Worm (Caenorhabditis elegans): ENCODE measurements around the gene F36D4.4.

The F36D4.4 gene

DNA sequence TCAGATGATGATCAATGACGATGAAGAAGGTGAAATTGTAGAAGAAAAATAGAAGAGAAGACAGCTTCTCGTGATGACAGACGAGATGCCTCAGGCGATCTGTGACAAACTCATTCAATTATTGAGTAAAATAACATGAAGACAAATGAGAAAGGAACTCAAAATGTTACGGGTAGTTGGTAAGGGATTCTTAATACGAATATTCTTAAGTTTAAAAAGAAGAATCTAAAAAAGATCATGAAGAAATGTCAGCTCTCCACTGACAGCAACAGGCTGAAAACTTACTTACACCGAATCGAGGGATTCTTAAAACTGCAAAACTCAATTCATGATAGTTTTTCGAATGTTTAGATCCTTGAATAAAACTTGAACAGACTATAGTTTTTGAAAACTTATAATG, at the start of gene F36D4.4:
TSS of gene F36D4.4 (minus strand) at position 101 of the 400 bp plus-strand sequence.
- TF ChIP-seq fax-1 (tag; optimal IDR thresholded peaks at IDR 0.05) (no peak), unc-55 (GFP tag; optimal IDR thresholded peaks at IDR 0.05) (no peak), zip-5 (tag; optimal IDR thresholded peaks at IDR 0.05) (no peak), elt-2 (tag; optimal IDR thresholded peaks at IDR 0.05) (no peak)

DNA sequence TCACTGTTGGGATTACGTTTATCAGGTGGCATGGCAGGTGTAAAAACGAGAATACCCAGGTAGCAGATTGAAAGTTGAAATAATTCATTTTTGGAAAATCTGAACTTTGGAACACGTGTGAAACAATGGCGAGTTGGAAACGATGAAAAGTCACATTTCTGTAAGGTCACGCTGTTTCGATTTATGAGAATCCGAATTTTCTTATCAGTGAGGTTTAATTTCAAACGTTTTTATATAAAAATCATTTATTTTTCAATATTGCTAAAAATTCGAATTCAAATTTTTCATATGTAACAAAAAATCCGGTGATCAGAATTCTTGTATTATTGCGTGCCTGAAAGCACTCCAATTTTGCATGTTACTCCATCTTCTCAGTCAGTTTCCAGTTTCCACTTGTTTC, 48.2 kb upstream of the F36D4.4 start, which contains the start of gene F07D3.3:
TSS of gene F07D3.3 (minus strand) at position 101 of the 400 bp plus-strand sequence.
- TF ChIP-seq mec-3 (tag; optimal IDR thresholded peaks at IDR 0.05; ENCODE audit: borderline replicate concordance) (no peak), ceh-19 (GFP tag; optimal IDR thresholded peaks at IDR 0.05) (no peak), tbx-2 (tag; optimal IDR thresholded peaks at IDR 0.05) (no peak), ceh-31 (tag; optimal IDR thresholded peaks at IDR 0.05) (no peak), hlh-13 (GFP tag; optimal IDR thresholded peaks at IDR 0.05) (no peak), gmeb-2 (tag; optimal IDR thresholded peaks at IDR 0.05) (no peak), fax-1 (tag; optimal IDR thresholded peaks at IDR 0.05) (no peak), pax-1 (tag; optimal IDR thresholded peaks at IDR 0.05) (no peak), F13H6.1 (tag; optimal IDR thresholded peaks at IDR 0.05) (no peak)

DNA sequence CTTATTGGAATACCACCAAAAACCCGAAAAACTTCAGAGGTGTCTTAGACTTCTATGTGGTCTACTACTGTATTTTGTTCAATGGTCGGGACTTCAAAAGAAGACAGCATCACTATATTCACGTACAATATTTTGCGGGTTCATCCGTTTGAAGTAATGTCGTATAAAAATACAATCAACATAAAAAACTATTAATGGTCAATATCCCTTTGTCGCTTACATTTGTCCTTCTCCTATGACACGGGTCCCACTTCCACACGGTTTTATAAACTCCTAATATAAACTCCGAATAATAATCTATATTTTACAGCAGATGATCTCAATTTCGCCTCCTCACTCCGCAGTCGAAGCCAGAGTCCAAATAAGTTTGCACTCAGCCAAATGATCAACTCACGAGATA, 43.1 kb upstream of the F36D4.4 start:
- no peak for TF ChIP-seq Y22D7AL.16 (tag; optimal IDR thresholded peaks at IDR 0.05)
- no peak for TF ChIP-seq ceh-45 (GFP tag; IDR thresholded peaks at IDR 0.05)
- no peak for TF ChIP-seq ceh-31 (tag; optimal IDR thresholded peaks at IDR 0.05)
- no peak for TF ChIP-seq pqm-1 (tag; optimal IDR thresholded peaks at IDR 0.05)
- no peak for TF ChIP-seq nfya-1 (tag; optimal IDR thresholded peaks at IDR 0.05)
- TF ChIP-seq ceh-14 (tag; optimal IDR thresholded peaks at IDR 0.05): no peak
- no peak for TF ChIP-seq dmd-4 (tag; optimal IDR thresholded peaks at IDR 0.05; ENCODE audit: borderline replicate concordance)
- no peak for TF ChIP-seq ztf-16 (tag; optimal IDR thresholded peaks at IDR 0.05)

DNA sequence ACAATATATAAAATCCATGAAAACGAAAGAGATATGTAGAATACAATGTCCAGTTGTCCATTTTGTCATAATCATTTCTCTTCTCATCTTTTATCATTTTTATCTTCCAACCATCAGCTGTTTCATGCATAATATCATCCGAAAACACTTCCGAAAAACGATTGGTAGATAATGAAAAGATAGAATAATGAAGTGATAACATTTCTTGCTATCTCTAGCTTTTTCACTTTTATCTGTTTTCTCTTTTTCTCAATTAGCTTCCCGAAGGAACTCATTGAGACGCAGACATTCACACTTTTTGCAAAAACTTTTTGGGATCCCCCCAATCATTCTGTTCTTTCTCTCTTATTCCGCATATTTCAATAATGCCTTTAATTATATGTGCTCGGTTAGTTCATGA, 39.5 kb upstream of the F36D4.4 start:
- TF ChIP-seq T23F11.4 (GFP tag; optimal IDR thresholded peaks at IDR 0.05) (no peak), elt-4 (tag; optimal IDR thresholded peaks at IDR 0.05) (no peak), elt-2 (tag; optimal IDR thresholded peaks at IDR 0.05) (peak; percentile 85)

DNA sequence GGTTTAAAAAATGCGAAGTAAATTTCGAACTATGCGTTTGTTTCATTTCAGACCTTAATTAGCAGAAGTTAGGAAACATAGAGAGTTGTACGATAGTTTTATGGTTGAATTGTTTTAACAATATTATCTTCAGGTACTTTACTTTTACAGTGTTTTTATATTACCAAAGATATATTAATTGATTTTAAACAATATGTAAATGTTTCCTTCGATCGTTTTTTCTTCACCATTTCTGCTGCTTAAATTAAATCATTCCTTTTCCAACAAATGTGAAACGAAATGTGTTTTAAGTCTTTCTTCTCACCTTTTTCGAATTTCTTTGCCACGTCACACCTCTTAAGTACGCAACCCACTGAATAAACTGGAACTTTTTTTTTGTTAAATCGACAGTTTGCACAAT, 38.9 kb upstream of the F36D4.4 start:
- TF ChIP-seq tbx-7 (tag; optimal IDR thresholded peaks at IDR 0.05): no peak
- TF ChIP-seq pqm-1 (tag; optimal IDR thresholded peaks at IDR 0.05): no peak
- TF ChIP-seq C08G9.2 (tag; optimal IDR thresholded peaks at IDR 0.05): no peak
- no peak for TF ChIP-seq ceh-6 (GFP tag; optimal IDR thresholded peaks at IDR 0.05)
- TF ChIP-seq che-1 (tag; optimal IDR thresholded peaks at IDR 0.05): no peak
- no peak for TF ChIP-seq fkh-6 (tag; optimal IDR thresholded peaks at IDR 0.05)
- TF ChIP-seq unc-3 (GFP tag; conservative IDR thresholded peaks at IDR 0.05): no peak
- no peak for TF ChIP-seq unc-3 (tag; optimal IDR thresholded peaks at IDR 0.05)
- TF ChIP-seq ztf-16 (tag; optimal IDR thresholded peaks at IDR 0.05): no peak
- TF ChIP-seq ceh-22 (tag; optimal IDR thresholded peaks at IDR 0.05): no peak
- no peak for TF ChIP-seq F13H6.1 (tag; optimal IDR thresholded peaks at IDR 0.05)
- no peak for TF ChIP-seq ceh-24 (tag; optimal IDR thresholded peaks at IDR 0.05)
- no peak for TF ChIP-seq madf-2 (tag; optimal IDR thresholded peaks at IDR 0.05)
- TF ChIP-seq fax-1 (tag; optimal IDR thresholded peaks at IDR 0.05): no peak
- no peak for TF ChIP-seq pha-4 (tag; optimal IDR thresholded peaks at IDR 0.05)
- TF ChIP-seq K02D7.2 (tag; optimal IDR thresholded peaks at IDR 0.05): no peak

DNA sequence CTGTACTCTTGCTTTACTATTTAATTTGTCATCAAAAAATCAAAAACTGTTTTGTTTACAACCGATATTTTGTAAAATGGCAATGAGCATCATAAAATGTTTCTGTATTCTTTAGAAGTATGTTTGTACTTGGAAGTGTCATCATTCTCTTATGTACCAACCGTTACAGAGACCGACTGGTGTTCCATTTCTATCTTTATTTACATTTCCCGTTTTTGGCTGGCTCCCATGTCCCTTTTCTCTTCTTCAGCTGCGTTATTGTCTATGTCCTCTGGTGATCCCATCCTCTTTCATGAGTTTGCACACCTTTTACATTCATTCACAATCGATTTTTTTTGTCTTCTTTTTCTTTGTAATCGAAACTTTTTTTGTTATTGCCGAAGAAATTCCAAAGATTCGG, 37.1 kb upstream of the F36D4.4 start:
- no peak for TF ChIP-seq hlh-30 (tag; optimal IDR thresholded peaks at IDR 0.05; ENCODE audit: insufficient read depth)
- no peak for TF ChIP-seq ahr-1 (tag; optimal IDR thresholded peaks at IDR 0.05)
- TF ChIP-seq hlh-6 (tag; optimal IDR thresholded peaks at IDR 0.05): no peak
- TF ChIP-seq ceh-30 (tag; optimal IDR thresholded peaks at IDR 0.05): no peak
- TF ChIP-seq sox-4 (tag; optimal IDR thresholded peaks at IDR 0.05): no peak
- TF ChIP-seq ets-4 (tag; optimal IDR thresholded peaks at IDR 0.05): no peak
- TF ChIP-seq npax-4 (tag; optimal IDR thresholded peaks at IDR 0.05): no peak
- TF ChIP-seq ceh-34 (tag; optimal IDR thresholded peaks at IDR 0.05): no peak
- TF ChIP-seq elt-4 (tag; optimal IDR thresholded peaks at IDR 0.05): no peak
- no peak for TF ChIP-seq che-1 (tag; optimal IDR thresholded peaks at IDR 0.05)
- no peak for TF ChIP-seq ceh-18 (tag; optimal IDR thresholded peaks at IDR 0.05)

All from whole organism, late embryonic.